ENCODE assay signal across 2 worm cellular contexts in the genomic region with DNA sequence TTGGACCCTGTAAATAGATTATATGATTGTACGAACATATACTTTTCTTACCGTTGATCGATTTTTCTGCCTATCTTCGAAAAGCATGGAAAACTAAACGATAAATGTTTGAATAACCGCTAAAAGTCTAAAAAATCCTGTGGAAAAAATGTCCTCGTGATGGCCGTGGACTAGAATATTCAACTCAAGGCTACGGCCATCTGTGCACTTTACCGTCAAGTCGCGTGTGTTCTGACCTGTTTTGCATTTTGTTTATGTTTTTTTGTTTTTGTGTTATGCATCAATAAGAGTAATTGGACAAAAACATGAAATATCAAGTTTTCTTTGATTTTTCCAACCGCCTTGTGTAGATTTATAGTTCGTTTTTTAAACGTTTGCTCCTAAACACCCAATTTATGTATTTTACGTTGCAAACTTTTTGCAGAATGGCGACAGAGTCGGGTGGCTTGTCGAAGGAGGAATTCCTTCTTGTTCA.
TF ChIP-seq lines count a peak whose summit lies in the region.

Gene hda-6, minus strand, starts transcription at position 172 of the 475 bp plus-strand sequence.
Gene F41H10.4, plus strand, starts transcription at position 425 of the 475 bp plus-strand sequence.

TF ChIP-seq in whole organism, L1 larva, 84 proteins besides CTCF, POLR2A, EP300 and RAD21 (continued from another document):
- TF ChIP-seq efl-3 (GFP tag; optimal IDR thresholded peaks at IDR 0.05; lab: Kevin White, UChicago) = no peak
- TF ChIP-seq zip-4 (GFP tag; optimal IDR thresholded peaks at IDR 0.05; lab: Kevin White, UChicago) = peak; percentile 53
- peak; percentile 83 for TF ChIP-seq nhr-90 (tag; optimal IDR thresholded peaks at IDR 0.05; lab: Kevin White, UChicago; ENCODE audit: poor library complexity)
- no peak for TF ChIP-seq nhr-76 (tag; optimal IDR thresholded peaks at IDR 0.05; lab: Kevin White, UChicago)
- TF ChIP-seq fkh-10 (GFP tag; optimal IDR thresholded peaks at IDR 0.05; lab: Kevin White, UChicago) = no peak
- TF ChIP-seq egl-13 (tag; optimal IDR thresholded peaks at IDR 0.05; lab: Kevin White, UChicago) = peak; percentile 76
- peak; percentile 57 for TF ChIP-seq elt-2 (tag; optimal IDR thresholded peaks at IDR 0.05; lab: Kevin White, UChicago)
- TF ChIP-seq C34B4.2 (tag; optimal IDR thresholded peaks at IDR 0.05; lab: Kevin White, UChicago) = no peak
- peak; percentile 64; the same call in 1 of the 2 replicates for TF ChIP-seq mab-9 (GFP tag; IDR thresholded peaks at IDR 0.05; lab: Robert Waterston, UW)
- no peak for TF ChIP-seq ces-1 (GFP tag; optimal IDR thresholded peaks at IDR 0.05; lab: Kevin White, UChicago)
- TF ChIP-seq lin-35 (GFP tag; optimal IDR thresholded peaks at IDR 0.05; lab: Kevin White, UChicago) = peak; percentile 80 to 88
- TF ChIP-seq nhr-47 (tag; optimal IDR thresholded peaks at IDR 0.05; lab: Kevin White, UChicago) = peak; percentile 86

TF ChIP-seq in whole organism, L4 larva, 104 proteins besides CTCF, POLR2A, EP300 and RAD21 (continued from another document):
- TF ChIP-seq pqm-1 (tag; optimal IDR thresholded peaks at IDR 0.05; lab: Kevin White, UChicago) (no peak), ceh-20 (GFP tag; IDR thresholded peaks at IDR 0.05; lab: Robert Waterston, UW) (no peak), daf-8 (GFP tag; IDR thresholded peaks at IDR 0.05; lab: Robert Waterston, UW) (no peak), mdt-29 (GFP tag; IDR thresholded peaks at IDR 0.05; lab: Robert Waterston, UW) (no peak), zfp-3 (GFP tag; conservative IDR thresholded peaks at IDR 0.05; lab: Robert Waterston, UW) (no peak), tra-1 (GFP tag; IDR thresholded peaks at IDR 0.05; lab: Robert Waterston, UW) (no peak), mdl-1 (tag; optimal IDR thresholded peaks at IDR 0.05; lab: Kevin White, UChicago) (peak in 1 of 2 experiments; percentile 36), unc-62 (GFP tag; optimal IDR thresholded peaks at IDR 0.05 in 1 of 2; lab: Kevin White, UChicago) (peak in 1 of 2 experiments; percentile 81), unc-62 (tag; optimal IDR thresholded peaks at IDR 0.05; lab: Kevin White, UChicago) (no peak), aha-1 (tag; lab: Kevin White, UChicago) (peak; percentile 22), lim-7 (GFP tag; IDR thresholded peaks at IDR 0.05; lab: Robert Waterston, UW) (no peak), tag-97 (GFP tag; IDR thresholded peaks at IDR 0.05; lab: Robert Waterston, UW) (no peak), F44E2.7 (GFP tag; IDR thresholded peaks at IDR 0.05; lab: Robert Waterston, UW) (no peak), ztf-7 (tag; optimal IDR thresholded peaks at IDR 0.05; lab: Kevin White, UChicago) (no peak), duxl-1 (tag; optimal IDR thresholded peaks at IDR 0.05; lab: Kevin White, UChicago; ENCODE audit: poor library complexity) (peak; percentile 49), dmd-9 (GFP tag; IDR thresholded peaks at IDR 0.05; lab: Robert Waterston, UW) (peak; percentile 73; the same call in 1 of the 2 replicates), Y5F2A.4 (GFP tag; optimal IDR thresholded peaks at IDR 0.05; lab: Kevin White, UChicago) (no peak), lir-3 (tag; optimal IDR thresholded peaks at IDR 0.05; lab: Kevin White, UChicago) (no peak), hlh-30 (tag; optimal IDR thresholded peaks at IDR 0.05; lab: Kevin White, UChicago; ENCODE audit: insufficient read depth) (peak; percentile 96)
